Worm (Caenorhabditis elegans) whole organism, L4 larva: ENCODE measurements around the gene sas-5.
A peak's percentile ranks its signal among the peaks of the same experiment; 100 is the strongest.

Experiments used
- D1046.2 ChIP-seq: fragments of 200-800 bp; sonication (Bioruptor generic); IDR thresholded peaks from 2 replicates; pipeline ENCODE4 v1.3.6; 2022; ENCODE audit warnings: missing genetic modification characterization, missing compliant biosample characterization
- F10B5.3 ChIP-seq: sonication (generic microtip); optimal IDR thresholded peaks from 2 replicates; lab custom pipeline; 2016; ENCODE audit warnings: mild to moderate bottlenecking, missing genetic modification characterization, missing compliant biosample characterization
- F49E8.2 ChIP-seq: sonication (generic microtip); optimal IDR thresholded peaks from 2 replicates; lab custom pipeline; 2016; ENCODE audit warnings: missing compliant biosample characterization, mild to moderate bottlenecking, missing genetic modification characterization, borderline replicate concordance
- R02D3.7 ChIP-seq: fragments of 150-350 bp; sonication (generic microtip); optimal IDR thresholded peaks from 3 replicates; lab custom pipeline; 2014; ENCODE audit warnings: missing biosample characterization, missing genetic modification characterization
- T20F7.1 ChIP-seq: fragments of 200-800 bp; sonication (Bioruptor generic); optimal IDR thresholded peaks from 2 replicates; lab custom pipeline; 2018; ENCODE audit warnings: mild to moderate bottlenecking, missing genetic modification characterization, missing compliant biosample characterization
- T26A8.4 ChIP-seq: fragments of 200-800 bp; sonication (Bioruptor generic); IDR thresholded peaks from 2 replicates; pipeline ENCODE4 v1.3.6; 2022; ENCODE audit warnings: missing genetic modification characterization, missing compliant biosample characterization
- Y48G9A.11 ChIP-seq: fragments of 200-800 bp; sonication (Bioruptor generic); IDR thresholded peaks from 2 replicates; pipeline ENCODE4 v1.3.6; 2022; ENCODE audit warnings: missing genetic modification reagents, missing genetic modification characterization, missing compliant biosample characterization
- Y5F2A.4 ChIP-seq: fragments of 200-800 bp; sonication (Bioruptor generic); optimal IDR thresholded peaks from 2 replicates; lab custom pipeline; 2018; ENCODE audit warnings: mild to moderate bottlenecking, missing genetic modification characterization, missing compliant biosample characterization
- Y75B8A.6 ChIP-seq: fragments of 200-800 bp; sonication (Bioruptor generic); IDR thresholded peaks from 2 replicates; pipeline ENCODE4 v1.3.6; 2022; ENCODE audit warnings: missing genetic modification reagents, missing genetic modification characterization, missing compliant biosample characterization
- ZK337.2 ChIP-seq: fragments of 200-800 bp; sonication (Bioruptor generic); IDR thresholded peaks from 2 replicates; pipeline ENCODE4 v1.3.6; 2022; ENCODE audit warnings: missing genetic modification reagents, missing genetic modification characterization, missing compliant biosample characterization
- aha-1 ChIP-seq: fragments of 150-350 bp; peaks from one replicate; lab custom pipeline; 2014; ENCODE audit warnings: missing biosample characterization, missing genetic modification characterization
- ama-1 ChIP-seq: fragments of 150-350 bp; optimal IDR thresholded peaks from 2 replicates; lab custom pipeline; 2014; ENCODE audit warnings: inconsistent platforms, mixed read lengths
- arid-1 ChIP-seq: fragments of 200-800 bp; sonication (Bioruptor generic); conservative IDR thresholded peaks from 2 replicates; pipeline ENCODE4 v1.3.6; 2022; ENCODE audit warnings: missing genetic modification reagents, missing genetic modification characterization, missing compliant biosample characterization
- attf-4 ChIP-seq: sonication (generic microtip); optimal IDR thresholded peaks from 3 replicates; lab custom pipeline; 2017; ENCODE audit warnings: missing biosample characterization, missing genetic modification characterization
- ceh-28 ChIP-seq: fragments of 150-350 bp; optimal IDR thresholded peaks from 2 replicates; lab custom pipeline; 2014; ENCODE audit warnings: missing biosample characterization, missing genetic modification reagents, missing genetic modification characterization
- ceh-44 ChIP-seq: fragments of 200-800 bp; sonication (Bioruptor generic); IDR thresholded peaks from 2 replicates; pipeline ENCODE4 v1.3.6; 2022; ENCODE audit warnings: missing genetic modification reagents, missing genetic modification characterization, missing compliant biosample characterization
- ces-1 ChIP-seq: fragments of 150-350 bp; sonication (generic microtip); optimal IDR thresholded peaks from 4 replicates; lab custom pipeline; 2014; ENCODE audit warnings: missing biosample characterization, missing genetic modification reagents, missing genetic modification characterization
- cey-2 ChIP-seq: sonication (generic microtip); optimal IDR thresholded peaks from 3 replicates; lab custom pipeline; 2017; ENCODE audit warnings: missing genetic modification characterization, mild to moderate bottlenecking, missing compliant biosample characterization, antibody characterized with exemption, borderline replicate concordance; ENCODE audit not compliant: insufficient read depth
- ctbp-1 ChIP-seq: fragments of 200-800 bp; sonication (Bioruptor generic); IDR thresholded peaks from 2 replicates; pipeline ENCODE4 v1.3.6; 2022; ENCODE audit warnings: missing genetic modification reagents, missing genetic modification characterization, missing compliant biosample characterization
- daf-12 ChIP-seq: fragments of 150-350 bp; optimal IDR thresholded peaks from 2 replicates; lab custom pipeline; 2014; ENCODE audit warnings: missing biosample characterization, missing genetic modification reagents, missing genetic modification characterization
- daf-16 ChIP-seq, 3 experiments: sonication (generic microtip); optimal IDR thresholded peaks; 2 replicates each; lab custom pipeline; 2016 to 2017; ENCODE audit warnings: missing genetic modification characterization in 3 of 3, missing genetic modification reagents in 3 of 3, mild to moderate bottlenecking in 2 of 3, missing compliant biosample characterization in 2 of 3, missing biosample characterization in 1 of 3, moderate library complexity in 1 of 3
- daf-8 ChIP-seq: fragments of 200-800 bp; sonication (Bioruptor generic); IDR thresholded peaks from 2 replicates; pipeline ENCODE4 v1.3.6; 2022; ENCODE audit warnings: missing genetic modification characterization, missing compliant biosample characterization
- dmd-8 ChIP-seq: fragments of 200-800 bp; sonication (Bioruptor generic); IDR thresholded peaks from 2 replicates; pipeline ENCODE4 v1.3.6; 2022; ENCODE audit warnings: missing genetic modification characterization, missing compliant biosample characterization
- fkh-10 ChIP-seq: fragments of 150-350 bp; optimal IDR thresholded peaks from 2 replicates; lab custom pipeline; 2014; ENCODE audit warnings: missing biosample characterization, missing genetic modification reagents, missing genetic modification characterization
- fos-1 ChIP-seq: fragments of 150-350 bp; optimal IDR thresholded peaks from 2 replicates; lab custom pipeline; 2014; ENCODE audit warnings: missing biosample characterization, missing genetic modification characterization
- gei-8 ChIP-seq: fragments of 200-800 bp; sonication (Bioruptor generic); optimal IDR thresholded peaks from 2 replicates; lab custom pipeline; 2018; ENCODE audit warnings: mild to moderate bottlenecking, missing genetic modification characterization, missing compliant biosample characterization
- hlh-11 ChIP-seq: fragments of 200-800 bp; sonication (Bioruptor generic); optimal IDR thresholded peaks from 2 replicates; lab custom pipeline; 2018; ENCODE audit warnings: mild to moderate bottlenecking, missing genetic modification characterization, missing compliant biosample characterization
- hlh-30 ChIP-seq: sonication (generic microtip); optimal IDR thresholded peaks from 2 replicates; lab custom pipeline; 2017; ENCODE audit warnings: antibody characterized with exemption, mild to moderate bottlenecking, missing genetic modification characterization, missing compliant biosample characterization; ENCODE audit not compliant: insufficient read depth
- jun-1 ChIP-seq: fragments of 150-350 bp; optimal IDR thresholded peaks from 2 replicates; lab custom pipeline; 2014; ENCODE audit warnings: missing biosample characterization, missing genetic modification reagents, missing genetic modification characterization
- lim-7 ChIP-seq: fragments of 200-800 bp; sonication (Bioruptor generic); IDR thresholded peaks from 2 replicates; pipeline ENCODE4 v1.3.6; 2022; ENCODE audit warnings: missing genetic modification characterization, missing compliant biosample characterization
- lin-38 ChIP-seq: fragments of 200-800 bp; sonication (Bioruptor generic); IDR thresholded peaks from 2 replicates; pipeline ENCODE4 v1.3.6; 2022; ENCODE audit warnings: missing genetic modification reagents, missing genetic modification characterization, missing compliant biosample characterization
- lir-3 ChIP-seq: sonication (generic microtip); optimal IDR thresholded peaks from 2 replicates; lab custom pipeline; 2016; ENCODE audit warnings: mild to moderate bottlenecking, missing genetic modification characterization, missing compliant biosample characterization
- lsy-2 ChIP-seq, 2 experiments: fragments of 150-350 bp in 1 of 2; sonication (generic microtip) in 1 of 2; optimal IDR thresholded peaks; 2 replicates each; lab custom pipeline; 2014 to 2017; ENCODE audit warnings: missing biosample characterization in 2 of 2, missing genetic modification characterization in 2 of 2
- madf-9 ChIP-seq: fragments of 200-800 bp; sonication (Bioruptor generic); conservative IDR thresholded peaks from 2 replicates; pipeline ENCODE4 v1.3.6; 2022; ENCODE audit warnings: missing genetic modification reagents, missing genetic modification characterization, missing compliant biosample characterization
- mdt-29 ChIP-seq: fragments of 200-800 bp; sonication (Bioruptor generic); IDR thresholded peaks from 2 replicates; pipeline ENCODE4 v1.3.6; 2022; ENCODE audit warnings: missing genetic modification reagents, missing genetic modification characterization, missing compliant biosample characterization
- mxl-2 ChIP-seq: fragments of 200-800 bp; sonication (Bioruptor generic); conservative IDR thresholded peaks from 2 replicates; pipeline ENCODE4 v1.3.6; 2022; ENCODE audit warnings: missing genetic modification reagents, missing genetic modification characterization, missing compliant biosample characterization
- nhr-10 ChIP-seq: fragments of 150-350 bp; optimal IDR thresholded peaks from 2 replicates; lab custom pipeline; 2014; ENCODE audit warnings: missing biosample characterization, missing genetic modification characterization
- nhr-111 ChIP-seq: fragments of 200-800 bp; sonication (Bioruptor generic); optimal IDR thresholded peaks from 2 replicates; lab custom pipeline; 2018; ENCODE audit warnings: mild to moderate bottlenecking, missing genetic modification characterization, missing compliant biosample characterization
- nhr-237 ChIP-seq: sonication (generic microtip); optimal IDR thresholded peaks from 2 replicates; lab custom pipeline; 2017; ENCODE audit warnings: missing biosample characterization, missing genetic modification characterization
- nhr-28 ChIP-seq: fragments of 150-350 bp; optimal IDR thresholded peaks from 2 replicates; lab custom pipeline; 2014; ENCODE audit warnings: missing biosample characterization, missing genetic modification characterization
- nhr-77 ChIP-seq: fragments of 150-350 bp; optimal IDR thresholded peaks from 2 replicates; lab custom pipeline; 2014; ENCODE audit warnings: missing biosample characterization, missing genetic modification characterization
- php-3 ChIP-seq: fragments of 200-800 bp; sonication (Bioruptor generic); IDR thresholded peaks from 2 replicates; pipeline ENCODE4 v1.3.6; 2022; ENCODE audit warnings: missing genetic modification reagents, missing genetic modification characterization, missing compliant biosample characterization
- pqm-1 ChIP-seq: sonication (generic microtip); optimal IDR thresholded peaks from 2 replicates; lab custom pipeline; 2017; ENCODE audit warnings: missing biosample characterization, missing genetic modification characterization
- rbr-2 ChIP-seq: sonication (generic microtip); optimal IDR thresholded peaks from 2 replicates; lab custom pipeline; 2016; ENCODE audit warnings: missing genotype, missing genetic modification characterization, missing compliant biosample characterization
- saeg-2 ChIP-seq: fragments of 200-800 bp; sonication (Bioruptor generic); IDR thresholded peaks from 2 replicates; pipeline ENCODE4 v1.3.6; 2022; ENCODE audit warnings: missing genetic modification reagents, missing genetic modification characterization, missing compliant biosample characterization
- set-16 ChIP-seq: fragments of 200-800 bp; sonication (Bioruptor generic); IDR thresholded peaks from 2 replicates; pipeline ENCODE4 v1.3.6; 2022; ENCODE audit warnings: missing genetic modification reagents, missing genetic modification characterization, missing compliant biosample characterization
- snpc-4 ChIP-seq: fragments of 150-350 bp; optimal IDR thresholded peaks from 2 replicates; lab custom pipeline; 2014; ENCODE audit warnings: missing biosample characterization, missing genetic modification characterization
- tra-1 ChIP-seq: fragments of 200-800 bp; sonication (Bioruptor generic); IDR thresholded peaks from 2 replicates; pipeline ENCODE4 v1.3.6; 2022; ENCODE audit warnings: missing genetic modification reagents, missing genetic modification characterization, missing compliant biosample characterization
- unc-39 ChIP-seq: sonication (generic microtip); optimal IDR thresholded peaks from 2 replicates; lab custom pipeline; 2017; ENCODE audit warnings: missing biosample characterization, missing genetic modification characterization
- unc-62 ChIP-seq, 3 experiments: fragments of 150-350 bp in 1 of 3; sonication (generic microtip); optimal IDR thresholded peaks in 2 of 3; peaks in 1 of 3; 1 replicate in 1 of 3; 2 replicates in 2 of 3; lab custom pipeline; 2014 to 2017; ENCODE audit warnings: missing biosample characterization in 3 of 3, missing genetic modification characterization in 3 of 3, missing genetic modification reagents in 3 of 3, missing genotype in 1 of 3
- zag-1 ChIP-seq: fragments of 150-350 bp; optimal IDR thresholded peaks from 2 replicates; lab custom pipeline; 2014; ENCODE audit warnings: missing biosample characterization, missing genetic modification characterization
- ztf-11 ChIP-seq: fragments of 150-350 bp; optimal IDR thresholded peaks from 2 replicates; lab custom pipeline; 2014; ENCODE audit warnings: missing biosample characterization, missing genetic modification characterization

The sas-5 gene

DNA sequence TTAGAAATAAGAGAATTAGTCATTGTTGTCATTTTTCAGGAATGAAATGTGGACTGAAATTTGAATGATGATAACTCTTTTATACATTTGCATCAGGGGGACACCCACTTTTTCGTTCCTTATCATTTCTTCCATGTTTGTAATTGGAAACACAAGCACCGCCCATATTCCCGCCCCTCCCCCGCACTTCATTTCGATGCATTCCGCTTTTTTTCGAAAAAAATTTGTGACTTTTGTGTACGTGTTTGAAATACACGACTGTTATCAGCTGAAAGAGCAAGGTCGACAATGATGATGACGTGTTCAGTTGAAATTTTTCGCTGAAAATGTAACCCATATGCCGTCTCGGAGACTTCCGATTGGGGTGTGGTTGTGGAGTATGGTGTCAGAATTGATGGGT, 40.2 kb downstream of the sas-5 start, which contains the start of gene zip-10 (continued):
- TF ChIP-seq mdt-29 (GFP tag; lab: Robert Waterston, UW) (0 out of 2 replicates have a peak, but pooled peaks have one; percentile 29), arid-1 (GFP tag; lab: Robert Waterston, UW) (no peak), lsy-2 (tag; optimal IDR thresholded peaks at IDR 0.05; lab: Kevin White, UChicago) (no peak), gei-8 (GFP tag; lab: Kevin White, UChicago) (no peak), nhr-237 (tag; lab: Kevin White, UChicago) (no peak), tra-1 (0 out of 2 replicates have a peak, but pooled peaks have one; percentile 43), ctbp-1 (GFP tag; lab: Robert Waterston, UW) (no peak), daf-12 (tag; lab: Kevin White, UChicago) (no peak), nhr-77 (tag; lab: Kevin White, UChicago) (peak; percentile 7), lin-38 (GFP tag; lab: Robert Waterston, UW) (no peak), mxl-2 (GFP tag; lab: Robert Waterston, UW) (no peak), ama-1 (lab: Kevin White, UChicago) (no peak), ceh-44 (no peak), lir-3 (no peak), snpc-4 (tag; lab: Kevin White, UChicago) (no peak), attf-4 (tag; lab: Kevin White, UChicago) (no peak), fos-1 (tag; lab: Kevin White, UChicago) (no peak), zag-1 (tag; lab: Kevin White, UChicago) (no peak), hlh-11 (tag; lab: Kevin White, UChicago) (peak; percentile 78), aha-1 (no peak), unc-39 (tag; lab: Kevin White, UChicago) (no peak), lim-7 (GFP tag; lab: Robert Waterston, UW) (no peak), ceh-28 (tag; lab: Kevin White, UChicago) (no peak), dmd-8 (GFP tag; lab: Robert Waterston, UW) (no peak), T20F7.1 (peak; percentile 7), Y75B8A.6 (GFP tag; lab: Robert Waterston, UW) (no peak), R02D3.7 (no peak), cey-2 (no peak), ztf-11 (tag; lab: Kevin White, UChicago) (no peak), T26A8.4 (GFP tag; lab: Robert Waterston, UW) (no peak), unc-62 (GFP tag; optimal IDR thresholded peaks at IDR 0.05 in 1 of 2; lab: Kevin White, UChicago) (no peak), unc-62 (tag; optimal IDR thresholded peaks at IDR 0.05; lab: Kevin White, UChicago) (no peak), ZK337.2 (GFP tag; lab: Robert Waterston, UW) (no peak), pqm-1 (peak; percentile 72), nhr-111 (GFP tag; lab: Kevin White, UChicago) (no peak), daf-8 (GFP tag; lab: Robert Waterston, UW) (no peak), F10B5.3 (tag; lab: Kevin White, UChicago) (no peak), nhr-10 (no peak), fkh-10 (GFP tag; lab: Kevin White, UChicago) (no peak), Y5F2A.4 (GFP tag; lab: Kevin White, UChicago) (no peak), ces-1 (GFP tag; lab: Kevin White, UChicago) (no peak), hlh-30 (tag; lab: Kevin White, UChicago) (no peak), D1046.2 (GFP tag; lab: Robert Waterston, UW) (no peak), set-16 (no peak), madf-9 (GFP tag; lab: Robert Waterston, UW) (no peak), rbr-2 (tag; lab: Kevin White, UChicago) (no peak), nhr-28 (peak; percentile 58), jun-1 (tag; lab: Kevin White, UChicago) (no peak), F49E8.2 (no peak), daf-16 (GFP tag; optimal IDR thresholded peaks at IDR 0.05; lab: Kevin White, UChicago) (no peak), daf-16 (tag; optimal IDR thresholded peaks at IDR 0.05; lab: Kevin White, UChicago) (peak; percentile 69), Y48G9A.11 (GFP tag; lab: Robert Waterston, UW) (no peak), php-3 (GFP tag; lab: Robert Waterston, UW) (peak; percentile 68; the same call in 1 of the 2 replicates), saeg-2 (GFP tag; lab: Robert Waterston, UW) (no peak)
